Fruit fly (Drosophila melanogaster) whole organism, embryonic: ENCODE measurements around the gene Trhn.

Experiments
- BEAF-32 ChIP-seq: fragments of 200-800 bp; sonication (Bioruptor generic); optimal IDR thresholded peaks from 3 replicates; lab custom pipeline; 2017; ENCODE audit warnings: missing biosample characterization, missing genetic modification characterization, mild to moderate bottlenecking, moderate library complexity, missing genetic modification reagents
- Bteb2 ChIP-seq: fragments of 200-800 bp; sonication (Bioruptor generic); optimal IDR thresholded peaks from 2 replicates; lab custom pipeline; 2016; ENCODE audit warnings: missing biosample characterization, missing genetic modification characterization
- CG10274 ChIP-seq: fragments of 200-800 bp; sonication (Bioruptor generic); optimal IDR thresholded peaks from 3 replicates; lab custom pipeline; 2017; ENCODE audit warnings: missing biosample characterization, mild to moderate bottlenecking, missing genetic modification characterization
- CG11247 ChIP-seq: fragments of 200-800 bp; sonication (Bioruptor generic); IDR thresholded peaks from 2 replicates; pipeline ENCODE4 v1.3.6; 2022; ENCODE audit warnings: missing biosample characterization, missing genetic modification characterization
- CG12155 ChIP-seq: fragments of 200-800 bp; sonication (Bioruptor generic); optimal IDR thresholded peaks from 3 replicates; lab custom pipeline; 2016; ENCODE audit warnings: missing biosample characterization, missing genetic modification characterization
- CG17361 ChIP-seq: fragments of 200-800 bp; sonication (Bioruptor generic); IDR thresholded peaks from 3 replicates; pipeline ENCODE4 v1.3.6; 2022; ENCODE audit warnings: missing biosample characterization, missing genetic modification characterization
- CG17612 ChIP-seq: fragments of 200-800 bp; sonication (Bioruptor generic); IDR thresholded peaks from 2 replicates; pipeline ENCODE4 v1.3.6; 2022; ENCODE audit warnings: missing biosample characterization, missing genetic modification characterization
- CG18011 ChIP-seq: fragments of 200-800 bp; sonication (Bioruptor generic); optimal IDR thresholded peaks from 2 replicates; lab custom pipeline; 2017; ENCODE audit warnings: missing biosample characterization, missing genetic modification characterization, mild to moderate bottlenecking, moderate library complexity, missing genotype
- CG2712 ChIP-seq: fragments of 200-800 bp; optimal IDR thresholded peaks from 3 replicates; lab custom pipeline; 2019; ENCODE audit warnings: missing biosample characterization, mild to moderate bottlenecking, missing genetic modification characterization, moderate library complexity
- CG2875 ChIP-seq: fragments of 200-800 bp; sonication (Bioruptor generic); optimal IDR thresholded peaks from 2 replicates; lab custom pipeline; 2017; ENCODE audit warnings: missing biosample characterization, mild to moderate bottlenecking, missing genetic modification characterization, missing genetic modification reagents
- CG7271 ChIP-seq: fragments of 200-800 bp; sonication (Bioruptor generic); optimal IDR thresholded peaks from 2 replicates; lab custom pipeline; 2018; ENCODE audit warnings: missing biosample characterization, mild to moderate bottlenecking, missing genetic modification characterization, moderate library complexity
- CG7357 ChIP-seq: fragments of 200-800 bp; sonication (Bioruptor generic); IDR thresholded peaks from 3 replicates; pipeline ENCODE4 v1.3.6; 2022; ENCODE audit warnings: missing biosample characterization, missing genetic modification characterization
- CG7928 ChIP-seq: fragments of 200-800 bp; sonication (Bioruptor generic); optimal IDR thresholded peaks from 2 replicates; lab custom pipeline; 2017; ENCODE audit warnings: missing biosample characterization, mild to moderate bottlenecking, missing genetic modification characterization
- CG8089 ChIP-seq: fragments of 200-800 bp; sonication (Bioruptor generic); optimal IDR thresholded peaks from 3 replicates; lab custom pipeline; 2016; ENCODE audit warnings: missing biosample characterization, missing genetic modification characterization
- CG8359 ChIP-seq: fragments of 200-800 bp; sonication (Bioruptor generic); optimal IDR thresholded peaks from 2 replicates; lab custom pipeline; 2017; ENCODE audit warnings: missing biosample characterization, mild to moderate bottlenecking, missing genetic modification characterization, borderline replicate concordance
- CG8388 ChIP-seq: fragments of 200-800 bp; sonication (Bioruptor generic); optimal IDR thresholded peaks from 2 replicates; lab custom pipeline; 2019; ENCODE audit warnings: missing biosample characterization, mild to moderate bottlenecking, missing genetic modification characterization, moderate library complexity
- CG9215 ChIP-seq: fragments of 200-800 bp; sonication (Bioruptor generic); IDR thresholded peaks from 2 replicates; pipeline ENCODE4 v1.3.6; 2022; ENCODE audit warnings: missing biosample characterization, missing genetic modification characterization
- CG9609 ChIP-seq: fragments of 200-800 bp; sonication (Bioruptor generic); optimal IDR thresholded peaks from 3 replicates; lab custom pipeline; 2016; ENCODE audit warnings: missing biosample characterization, missing genetic modification characterization
- CTCF ChIP-seq: fragments of 200-800 bp; sonication (Bioruptor generic); optimal IDR thresholded peaks from 2 replicates; lab custom pipeline; 2017; ENCODE audit warnings: missing biosample characterization, mild to moderate bottlenecking, missing genetic modification characterization, moderate library complexity
- D ChIP-seq, 2 experiments: fragments of 200-800 bp in 1 of 2; fragments of >200 bp in 1 of 2; sonication (Bioruptor generic) in 1 of 2; optimal IDR thresholded peaks; 2 replicates in 1 of 2; 3 replicates in 1 of 2; lab custom pipeline; 2017; ENCODE audit warnings: mild to moderate bottlenecking in 1 of 2, missing biosample characterization in 1 of 2, missing genetic modification characterization in 1 of 2, missing genetic modification reagents in 1 of 2
- Hmx ChIP-seq: fragments of 200-800 bp; sonication (Bioruptor generic); optimal IDR thresholded peaks from 2 replicates; lab custom pipeline; 2016; ENCODE audit warnings: missing biosample characterization, missing genetic modification characterization
- MBD-R2 ChIP-seq: fragments of 200-800 bp; sonication (Bioruptor generic); IDR thresholded peaks from 2 replicates; pipeline ENCODE4 v1.3.6; 2022; ENCODE audit warnings: missing biosample characterization, missing genetic modification characterization
- MTF-1 ChIP-seq: fragments of 200-800 bp; sonication (Bioruptor generic); optimal IDR thresholded peaks from 2 replicates; lab custom pipeline; 2018; ENCODE audit warnings: missing biosample characterization, mild to moderate bottlenecking, missing genetic modification characterization, borderline replicate concordance
- Neu2 ChIP-seq: fragments of 200-800 bp; sonication (Bioruptor generic); optimal IDR thresholded peaks from 3 replicates; lab custom pipeline; 2016; ENCODE audit warnings: missing biosample characterization, missing genetic modification characterization, borderline replicate concordance
- Pdp1 ChIP-seq, 2 experiments: fragments of 200-800 bp; sonication (Bioruptor generic); optimal IDR thresholded peaks; 3 replicates each; lab custom pipeline; 2016; ENCODE audit warnings: missing biosample characterization in 2 of 2, missing genetic modification characterization in 2 of 2, mild to moderate bottlenecking in 1 of 2, moderate library complexity in 1 of 2
- Ravus ChIP-seq: fragments of 200-800 bp; sonication (Bioruptor generic); IDR thresholded peaks from 2 replicates; pipeline ENCODE4 v1.3.6; 2022; ENCODE audit warnings: missing biosample characterization, missing genetic modification characterization
- Ssrp ChIP-seq: fragments of 200-800 bp; sonication (Bioruptor generic); optimal IDR thresholded peaks from 2 replicates; lab custom pipeline; 2018; ENCODE audit warnings: missing biosample characterization, mild to moderate bottlenecking, missing genetic modification characterization, moderate library complexity
- Usf ChIP-seq: fragments of 200-800 bp; sonication (Bioruptor generic); optimal IDR thresholded peaks from 2 replicates; lab custom pipeline; 2017; ENCODE audit warnings: missing genotype, missing biosample characterization, missing genetic modification characterization
- Xbp1 ChIP-seq: fragments of 200-800 bp; sonication (Bioruptor generic); optimal IDR thresholded peaks from 3 replicates; lab custom pipeline; 2016; ENCODE audit warnings: missing biosample characterization, mild to moderate bottlenecking, missing genetic modification characterization
- ab ChIP-seq: fragments of 200-800 bp; sonication (Bioruptor generic); optimal IDR thresholded peaks from 2 replicates; lab custom pipeline; 2016; ENCODE audit warnings: missing biosample characterization, missing genetic modification characterization
- ato ChIP-seq: fragments of 200-800 bp; sonication (Bioruptor generic); IDR thresholded peaks from 2 replicates; pipeline ENCODE4 v1.3.6; 2022; ENCODE audit warnings: missing biosample characterization, missing genetic modification characterization; ENCODE audit not compliant: partially characterized antibody
- bcd ChIP-seq: fragments of 200-800 bp; sonication (Bioruptor generic); optimal IDR thresholded peaks from 2 replicates; lab custom pipeline; 2017; ENCODE audit warnings: missing biosample characterization, mild to moderate bottlenecking, missing genetic modification characterization
- dati ChIP-seq: fragments of 200-800 bp; sonication (Bioruptor generic); IDR thresholded peaks from 2 replicates; pipeline ENCODE4 v1.3.6; 2022; ENCODE audit warnings: missing biosample characterization, missing genetic modification characterization
- gce ChIP-seq: fragments of 200-800 bp; sonication (Bioruptor generic); IDR thresholded peaks from 3 replicates; pipeline ENCODE4 v1.3.6; 2022; ENCODE audit warnings: missing biosample characterization, missing genetic modification characterization
- gro ChIP-seq: fragments of 200-800 bp; sonication (Bioruptor generic); optimal IDR thresholded peaks from 2 replicates; lab custom pipeline; 2016; ENCODE audit warnings: missing biosample characterization, missing genetic modification characterization
- hkb ChIP-seq, 2 experiments: fragments of 200-800 bp in 1 of 2; fragments of >200 bp in 1 of 2; sonication (Bioruptor generic) in 1 of 2; IDR thresholded peaks in 1 of 2; optimal IDR thresholded peaks in 1 of 2; 2 replicates each; pipeline versions ENCODE4 v1.3.6 to Lab custom; 2017 to 2022; ENCODE audit warnings: missing biosample characterization in 1 of 2, missing genetic modification characterization in 1 of 2
- insv ChIP-seq, 2 experiments: fragments of 200-800 bp; sonication (Bioruptor generic); optimal IDR thresholded peaks; 3 replicates each; lab custom pipeline; 2016 to 2018; ENCODE audit warnings: missing biosample characterization in 2 of 2, missing genetic modification characterization in 2 of 2
- kah ChIP-seq: fragments of 200-800 bp; sonication (Bioruptor generic); optimal IDR thresholded peaks from 2 replicates; lab custom pipeline; 2018; ENCODE audit warnings: missing biosample characterization, mild to moderate bottlenecking, missing genetic modification characterization
- lbe ChIP-seq: fragments of 200-800 bp; sonication (Bioruptor generic); optimal IDR thresholded peaks from 2 replicates; lab custom pipeline; 2016; ENCODE audit warnings: missing biosample characterization, mild to moderate bottlenecking, missing genetic modification characterization
- lola ChIP-seq, 3 experiments: fragments of >200 bp in 2 of 3; fragments of 200-800 bp in 1 of 3; sonication (Bioruptor generic) in 1 of 3; optimal IDR thresholded peaks; 2 replicates each; lab custom pipeline; 2017 to 2019; ENCODE audit warnings: missing biosample characterization in 3 of 3, missing genetic modification characterization in 3 of 3, mild to moderate bottlenecking in 1 of 3, moderate library complexity in 1 of 3
- lov ChIP-seq, 2 experiments: fragments of 200-800 bp in 1 of 2; fragments of >200 bp in 1 of 2; sonication (Bioruptor generic) in 1 of 2; IDR thresholded peaks in 1 of 2; optimal IDR thresholded peaks in 1 of 2; 2 replicates in 1 of 2; 3 replicates in 1 of 2; pipeline versions ENCODE4 v1.3.6 to Lab custom; 2017 to 2022; ENCODE audit warnings: missing biosample characterization in 1 of 2, missing genetic modification characterization in 1 of 2
- mld ChIP-seq: fragments of 200-800 bp; sonication (Bioruptor generic); IDR thresholded peaks from 3 replicates; pipeline ENCODE4 v1.3.6; 2022; ENCODE audit warnings: missing biosample characterization, missing genetic modification characterization; ENCODE audit not compliant: partially characterized antibody
- pb ChIP-seq: fragments of 200-800 bp; sonication (Bioruptor generic); optimal IDR thresholded peaks from 3 replicates; lab custom pipeline; 2016; ENCODE audit warnings: missing biosample characterization, missing genetic modification characterization
- twi ChIP-seq: fragments of 200-800 bp; optimal IDR thresholded peaks from 2 replicates; lab custom pipeline; 2019; ENCODE audit warnings: missing biosample characterization, mild to moderate bottlenecking, missing genetic modification characterization, moderate library complexity
- unc-4 ChIP-seq: fragments of 200-800 bp; sonication (Bioruptor generic); IDR thresholded peaks from 2 replicates; pipeline ENCODE4 v1.3.6; 2022; ENCODE audit warnings: missing biosample characterization, missing genetic modification characterization; ENCODE audit not compliant: partially characterized antibody
- wdn ChIP-seq: fragments of 200-800 bp; sonication (Bioruptor generic); IDR thresholded peaks from 2 replicates; pipeline ENCODE4 v1.3.6; 2022; ENCODE audit warnings: missing biosample characterization, missing genetic modification characterization
- zf30C ChIP-seq: fragments of 200-800 bp; sonication (Bioruptor generic); optimal IDR thresholded peaks from 3 replicates; lab custom pipeline; 2018; ENCODE audit warnings: missing biosample characterization, mild to moderate bottlenecking, missing genetic modification characterization

Gene Trhn

dm6 chr3L:1206682-1207421 lies 13.9 kb upstream of the Trhn start, which contains the start of gene LysB (continued):
- TF ChIP-seq dati (GFP tag; lab: Robert Waterston, UW) (no peak), CG9215 (GFP tag; lab: Robert Waterston, UW) (no peak), lov (optimal IDR thresholded peaks at IDR 0.05; lab: Kevin White, UChicago) (no peak), lov (GFP tag; IDR thresholded peaks at IDR 0.05; lab: Robert Waterston, UW) (no peak), CG11247 (no peak), CG8089 (GFP tag; lab: Kevin White, UChicago) (no peak), lbe (GFP tag; lab: Kevin White, UChicago) (no peak), CG9609 (GFP tag; lab: Kevin White, UChicago) (no peak), hkb (optimal IDR thresholded peaks at IDR 0.05; lab: Kevin White, UChicago) (no peak), hkb (GFP tag; IDR thresholded peaks at IDR 0.05; lab: Robert Waterston, UW) (no peak), kah (GFP tag; lab: Kevin White, UChicago) (no peak), MTF-1 (no peak), pb (GFP tag; lab: Kevin White, UChicago) (no peak), Xbp1 (GFP tag; lab: Kevin White, UChicago) (no peak), ato (GFP tag; lab: Robert Waterston, UW) (0 out of 2 replicates have a peak, but pooled peaks have one; percentile 26), CTCF (GFP tag; lab: Kevin White, UChicago) (peak; percentile 13), Ssrp (tag; lab: Kevin White, UChicago) (no peak), wdn (GFP tag; lab: Robert Waterston, UW) (0 out of 2 replicates have a peak, but pooled peaks have one; percentile 39), CG17612 (no peak), CG8359 (no peak), mld (GFP tag; lab: Robert Waterston, UW) (no peak), lola (GFP tag; optimal IDR thresholded peaks at IDR 0.05; lab: Kevin White, UChicago) (peak in 1 of 3 experiments; percentile 34), insv (GFP tag; optimal IDR thresholded peaks at IDR 0.05; lab: Kevin White, UChicago) (no peak), unc-4 (GFP tag; lab: Robert Waterston, UW) (no peak), ab (no peak), CG2712 (tag; lab: Kevin White, UChicago) (peak; percentile 9), Bteb2 (GFP tag; lab: Kevin White, UChicago) (no peak), gro (GFP tag; lab: Kevin White, UChicago) (no peak), CG2875 (no peak), CG12155 (no peak), twi (no peak), CG7271 (tag; lab: Kevin White, UChicago) (no peak), zf30C (GFP tag; lab: Kevin White, UChicago) (no peak), CG8388 (no peak), CG17361 (0 out of 3 replicates have a peak, but pooled peaks have one; percentile 16), CG18011 (peak; percentile 99), CG7928 (GFP tag; lab: Kevin White, UChicago) (no peak), CG10274 (GFP tag; lab: Kevin White, UChicago) (no peak), Neu2 (GFP tag; lab: Kevin White, UChicago) (peak; percentile 64), gce (no peak), BEAF-32 (GFP tag; lab: Kevin White, UChicago) (no peak), Ravus (GFP tag; lab: Robert Waterston, UW) (no peak), MBD-R2 (GFP tag; lab: Robert Waterston, UW) (peak; percentile 27; the same call in 1 of the 2 replicates), bcd (GFP tag; lab: Kevin White, UChicago) (no peak), Hmx (GFP tag; lab: Kevin White, UChicago) (no peak), Pdp1 (GFP tag; optimal IDR thresholded peaks at IDR 0.05; lab: Kevin White, UChicago) (peak in 1 of 2 experiments; percentile 30), D (optimal IDR thresholded peaks at IDR 0.05; lab: Kevin White, UChicago) (no peak), D (GFP tag; optimal IDR thresholded peaks at IDR 0.05; lab: Kevin White, UChicago) (no peak), Usf (GFP tag; lab: Kevin White, UChicago) (no peak), CG7357 (no peak)
